Fruit fly (Drosophila melanogaster): ENCODE measurements around the gene CG6761.

Gene CG6761

DNA sequence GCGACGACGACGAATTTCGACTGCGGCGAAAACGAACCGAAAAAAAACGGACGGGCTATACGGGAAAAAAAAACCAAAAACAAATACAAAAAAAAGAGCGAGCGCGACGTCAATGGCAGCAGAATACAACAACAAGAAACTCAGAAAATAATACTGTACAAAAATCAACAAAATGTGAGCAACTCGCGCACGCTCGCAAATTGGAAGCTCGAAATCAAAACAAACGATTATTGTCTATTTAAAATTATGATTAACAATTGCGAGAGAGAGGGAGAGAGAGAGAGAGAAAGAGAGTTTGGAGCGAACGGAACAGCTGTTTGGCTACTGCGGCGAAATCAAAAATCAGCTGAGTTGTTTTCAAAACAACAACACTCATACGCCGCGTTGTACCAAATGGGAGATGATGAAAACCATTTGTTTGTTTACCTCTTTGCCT is 27.8 kb downstream of the CG6761 start (continued):
- TF ChIP-seq Max (GFP tag; optimal IDR thresholded peaks at IDR 0.05) (no peak), CG30403 (GFP tag; optimal IDR thresholded peaks at IDR 0.05) (no peak), CG10431 (GFP tag; optimal IDR thresholded peaks at IDR 0.05) (no peak), CG8478 (optimal IDR thresholded peaks at IDR 0.05) (no peak), org-1 (GFP tag; optimal IDR thresholded peaks at IDR 0.05) (no peak), Dll (GFP tag; IDR thresholded peaks at IDR 0.05; ENCODE audit: partially characterized antibody) (peak; percentile 64), ato (GFP tag; IDR thresholded peaks at IDR 0.05; ENCODE audit: partially characterized antibody) (no peak), CG18262 (tag; optimal IDR thresholded peaks at IDR 0.05) (no peak), nerfin-1 (tag; optimal IDR thresholded peaks at IDR 0.05) (no peak), CG14965 (GFP tag; optimal IDR thresholded peaks at IDR 0.05; ENCODE audit: borderline replicate concordance) (no peak), sqz (GFP tag; optimal IDR thresholded peaks at IDR 0.05) (peak; percentile 90), eve (GFP tag; optimal IDR thresholded peaks at IDR 0.05) (peak in 1 of 2 experiments; percentile 23), CG6854 (GFP tag; optimal IDR thresholded peaks at IDR 0.05) (no peak), Trl (optimal IDR thresholded peaks at IDR 0.05) (peak; percentile 64 to 98), Trl (GFP tag; optimal IDR thresholded peaks at IDR 0.05) (peak; percentile 18), CG9215 (GFP tag; IDR thresholded peaks at IDR 0.05) (no peak), CG5180 (GFP tag; optimal IDR thresholded peaks at IDR 0.05) (no peak), CG10147 (GFP tag; optimal IDR thresholded peaks at IDR 0.05) (no peak), CG4730 (GFP tag; IDR thresholded peaks at IDR 0.05) (no peak), wdn (GFP tag; IDR thresholded peaks at IDR 0.05) (no peak), Asciz (GFP tag; optimal IDR thresholded peaks at IDR 0.05) (no peak), Dek (tag; optimal IDR thresholded peaks at IDR 0.05) (no peak), tin (GFP tag; optimal IDR thresholded peaks at IDR 0.05) (no peak), CG2116 (GFP tag; optimal IDR thresholded peaks at IDR 0.05) (no peak), lola (GFP tag; optimal IDR thresholded peaks at IDR 0.05) (no peak), salm (tag; optimal IDR thresholded peaks at IDR 0.05) (peak; percentile 22), zfh1 (GFP tag; IDR thresholded peaks at IDR 0.05) (no peak), CG8359 (GFP tag; optimal IDR thresholded peaks at IDR 0.05; ENCODE audit: borderline replicate concordance) (no peak), Usf (GFP tag; optimal IDR thresholded peaks at IDR 0.05) (no peak), stwl (tag; optimal IDR thresholded peaks at IDR 0.05) (no peak), CG12155 (GFP tag; optimal IDR thresholded peaks at IDR 0.05) (no peak), Hr39 (optimal IDR thresholded peaks at IDR 0.05) (no peak), BtbVII (GFP tag; optimal IDR thresholded peaks at IDR 0.05) (peak; percentile 48), eyg (GFP tag; optimal IDR thresholded peaks at IDR 0.05) (no peak), sug (tag; optimal IDR thresholded peaks at IDR 0.05) (no peak), CG9817 (tag; optimal IDR thresholded peaks at IDR 0.05) (no peak), bbx (GFP tag; IDR thresholded peaks at IDR 0.05; ENCODE audit: partially characterized antibody) (no peak), hbn (GFP tag; IDR thresholded peaks at IDR 0.05; ENCODE audit: partially characterized antibody) (peak; percentile 51), CG13287 (GFP tag; IDR thresholded peaks at IDR 0.05; ENCODE audit: partially characterized antibody) (peak; percentile 72), dati (GFP tag; IDR thresholded peaks at IDR 0.05) (no peak), ap (GFP tag; IDR thresholded peaks at IDR 0.05) (no peak), psq (GFP tag; optimal IDR thresholded peaks at IDR 0.05) (no peak), CG1529 (GFP tag; optimal IDR thresholded peaks at IDR 0.05) (no peak), gfzf (GFP tag; optimal IDR thresholded peaks at IDR 0.05) (no peak), HLHmδ (GFP tag; optimal IDR thresholded peaks at IDR 0.05) (no peak), Ets97D (GFP tag; optimal IDR thresholded peaks at IDR 0.05) (no peak), Camta (GFP tag; optimal IDR thresholded peaks at IDR 0.05) (no peak), p53 (GFP tag; optimal IDR thresholded peaks at IDR 0.05) (no peak), mam (GFP tag; optimal IDR thresholded peaks at IDR 0.05) (no peak), CG6791 (GFP tag; IDR thresholded peaks at IDR 0.05; ENCODE audit: partially characterized antibody) (no peak), Elba2 (GFP tag; optimal IDR thresholded peaks at IDR 0.05) (no peak), mirr (GFP tag; optimal IDR thresholded peaks at IDR 0.05) (peak; percentile 6)
